Fruit fly (Drosophila melanogaster) whole organism, prepupa: Measurements from ENCODE around the gene oc.
A peak's percentile ranks its signal among the peaks of the same experiment; 100 is the strongest.

Source experiments
- CG11762 ChIP-seq: fragments of 200-800 bp; sonication (Bioruptor generic); optimal IDR thresholded peaks from 3 replicates; lab custom pipeline; 2016; ENCODE audit warnings: missing biosample characterization, missing genetic modification characterization; ENCODE audit not compliant: insufficient read depth
- CG16779 ChIP-seq: fragments of 200-800 bp; sonication (Bioruptor generic); optimal IDR thresholded peaks from 3 replicates; lab custom pipeline; 2017; ENCODE audit warnings: missing biosample characterization, mild to moderate bottlenecking, missing genetic modification characterization
- CG3032 ChIP-seq: fragments of 200-800 bp; optimal IDR thresholded peaks from 2 replicates; lab custom pipeline; 2019; ENCODE audit warnings: missing biosample characterization, mild to moderate bottlenecking, missing genetic modification characterization, moderate library complexity
- CG32006 ChIP-seq: fragments of 200-800 bp; sonication (Bioruptor generic); optimal IDR thresholded peaks from 3 replicates; lab custom pipeline; 2017; ENCODE audit warnings: missing biosample characterization, mild to moderate bottlenecking, missing genetic modification characterization
- CG34406 ChIP-seq: fragments of 200-800 bp; sonication (Bioruptor generic); optimal IDR thresholded peaks from 3 replicates; lab custom pipeline; 2016; ENCODE audit warnings: missing biosample characterization, missing genetic modification characterization
- CG4318 ChIP-seq: fragments of 200-800 bp; sonication (Bioruptor generic); optimal IDR thresholded peaks from 3 replicates; lab custom pipeline; 2017; ENCODE audit warnings: missing biosample characterization, mild to moderate bottlenecking, missing genetic modification characterization
- CG6163 ChIP-seq: fragments of 200-800 bp; sonication (Bioruptor generic); IDR thresholded peaks from 3 replicates; pipeline ENCODE4 v1.3.6; 2022; ENCODE audit warnings: missing biosample characterization, missing genetic modification characterization
- CG6792 ChIP-seq: fragments of 200-800 bp; sonication (Bioruptor generic); optimal IDR thresholded peaks from 3 replicates; lab custom pipeline; 2016; ENCODE audit warnings: missing biosample characterization, missing genetic modification characterization
- CG6808 ChIP-seq: fragments of 200-800 bp; sonication (Bioruptor generic); optimal IDR thresholded peaks from 3 replicates; lab custom pipeline; 2017; ENCODE audit warnings: missing biosample characterization, missing genetic modification characterization, mild to moderate bottlenecking, moderate library complexity, missing genetic modification reagents
- CG6854 ChIP-seq: fragments of 200-800 bp; sonication (Bioruptor generic); optimal IDR thresholded peaks from 2 replicates; lab custom pipeline; 2017; ENCODE audit warnings: missing biosample characterization, mild to moderate bottlenecking, missing genetic modification characterization
- CG7368 ChIP-seq: fragments of 200-800 bp; sonication (Bioruptor generic); optimal IDR thresholded peaks from 3 replicates; lab custom pipeline; 2016; ENCODE audit warnings: missing biosample characterization, missing genetic modification characterization
- CG8119 ChIP-seq: fragments of 200-800 bp; sonication (Bioruptor generic); IDR thresholded peaks from 3 replicates; pipeline ENCODE4 v1.3.6; 2022; ENCODE audit warnings: missing biosample characterization, missing genetic modification characterization
- CG8632 ChIP-seq: fragments of 200-800 bp; sonication (Bioruptor generic); optimal IDR thresholded peaks from 3 replicates; lab custom pipeline; 2016; ENCODE audit warnings: missing biosample characterization, missing genetic modification characterization
- CG9139 ChIP-seq: fragments of 200-800 bp; sonication (Bioruptor generic); optimal IDR thresholded peaks from 3 replicates; lab custom pipeline; 2017; ENCODE audit warnings: missing biosample characterization, mild to moderate bottlenecking, missing genetic modification characterization
- Eip75B ChIP-seq: fragments of 200-800 bp; sonication (Bioruptor generic); optimal IDR thresholded peaks from 3 replicates; lab custom pipeline; 2016; ENCODE audit warnings: missing biosample characterization, missing genetic modification characterization
- Eip78C ChIP-seq: fragments of 200-800 bp; sonication (Bioruptor generic); peaks from one replicate; lab custom pipeline; 2016; ENCODE audit warnings: missing biosample characterization, missing genetic modification characterization
- Eip93F ChIP-seq: fragments of 200-800 bp; sonication (Bioruptor generic); optimal IDR thresholded peaks from 2 replicates; lab custom pipeline; 2016; ENCODE audit warnings: missing biosample characterization, mild to moderate bottlenecking, missing genetic modification characterization
- Ets96B ChIP-seq: fragments of 200-800 bp; optimal IDR thresholded peaks from 2 replicates; lab custom pipeline; 2019; ENCODE audit warnings: missing biosample characterization, mild to moderate bottlenecking, missing genetic modification characterization, moderate library complexity
- Gug ChIP-seq: fragments of 200-800 bp; sonication (Bioruptor generic); IDR thresholded peaks from 2 replicates; pipeline ENCODE4 v1.3.6; 2022; ENCODE audit warnings: missing biosample characterization, missing genetic modification characterization
- Hr38 ChIP-seq: sonication (Bioruptor generic); optimal IDR thresholded peaks from 2 replicates; lab custom pipeline; 2016; ENCODE audit warnings: missing biosample characterization, missing genetic modification characterization
- Hr39 ChIP-seq: fragments of 200-800 bp; sonication (Bioruptor generic); optimal IDR thresholded peaks from 2 replicates; lab custom pipeline; 2016; ENCODE audit warnings: missing biosample characterization, missing genetic modification characterization
- Hr4 ChIP-seq: fragments of 200-800 bp; sonication (Bioruptor generic); optimal IDR thresholded peaks from 3 replicates; lab custom pipeline; 2016; ENCODE audit warnings: missing biosample characterization, missing genetic modification characterization
- Lpt ChIP-seq: fragments of 200-800 bp; sonication (Bioruptor generic); optimal IDR thresholded peaks from 3 replicates; lab custom pipeline; 2016; ENCODE audit warnings: missing biosample characterization, missing genetic modification characterization
- Met ChIP-seq: fragments of 200-800 bp; sonication (Bioruptor generic); optimal IDR thresholded peaks from 3 replicates; lab custom pipeline; 2016; ENCODE audit warnings: missing biosample characterization, missing genetic modification characterization
- Smox ChIP-seq: fragments of 200-800 bp; sonication (Bioruptor generic); optimal IDR thresholded peaks from 3 replicates; lab custom pipeline; 2016; ENCODE audit warnings: missing biosample characterization, missing genetic modification characterization
- Sox14 ChIP-seq: fragments of 200-800 bp; sonication (Bioruptor generic); optimal IDR thresholded peaks from 3 replicates; lab custom pipeline; 2016; ENCODE audit warnings: missing biosample characterization, missing genetic modification characterization
- Sox15 ChIP-seq: fragments of 200-800 bp; sonication (Bioruptor generic); optimal IDR thresholded peaks from 3 replicates; lab custom pipeline; 2016; ENCODE audit warnings: missing biosample characterization, missing genetic modification characterization
- achi ChIP-seq: fragments of 200-800 bp; sonication (Bioruptor generic); optimal IDR thresholded peaks from 3 replicates; lab custom pipeline; 2016; ENCODE audit warnings: missing biosample characterization, missing genetic modification characterization
- acj6 ChIP-seq: fragments of 200-800 bp; sonication (Bioruptor generic); optimal IDR thresholded peaks from 3 replicates; lab custom pipeline; 2016; ENCODE audit warnings: missing biosample characterization, missing genetic modification characterization
- cyc ChIP-seq: fragments of 200-800 bp; sonication (Bioruptor generic); optimal IDR thresholded peaks from 3 replicates; lab custom pipeline; 2016; ENCODE audit warnings: missing biosample characterization, missing genetic modification characterization
- dsx ChIP-seq: fragments of 200-800 bp; optimal IDR thresholded peaks from 3 replicates; lab custom pipeline; 2019; ENCODE audit warnings: missing biosample characterization, mild to moderate bottlenecking, missing genetic modification characterization, moderate library complexity; ENCODE audit not compliant: poor library complexity, severe bottlenecking
- eg ChIP-seq: fragments of 200-800 bp; sonication (Bioruptor generic); IDR thresholded peaks from 3 replicates; pipeline ENCODE4 v1.3.6; 2022; ENCODE audit warnings: missing biosample characterization, missing genetic modification characterization
- esn ChIP-seq: fragments of 200-800 bp; sonication (Bioruptor generic); optimal IDR thresholded peaks from 2 replicates; lab custom pipeline; 2016; ENCODE audit warnings: missing biosample characterization, mild to moderate bottlenecking, missing genetic modification characterization, moderate library complexity
- fd59A ChIP-seq: fragments of 200-800 bp; sonication (Bioruptor generic); optimal IDR thresholded peaks from 2 replicates; lab custom pipeline; 2017; ENCODE audit warnings: missing biosample characterization, mild to moderate bottlenecking, missing genetic modification characterization, missing genetic modification reagents
- fkh ChIP-seq: fragments of 200-800 bp; sonication (Bioruptor generic); optimal IDR thresholded peaks from 3 replicates; lab custom pipeline; 2017; ENCODE audit warnings: missing biosample characterization, mild to moderate bottlenecking, missing genetic modification characterization, moderate library complexity
- lz ChIP-seq: fragments of 200-800 bp; sonication (Bioruptor generic); optimal IDR thresholded peaks from 3 replicates; lab custom pipeline; 2016; ENCODE audit warnings: missing biosample characterization, missing genetic modification characterization
- pdm3 ChIP-seq: fragments of 200-800 bp; sonication (Bioruptor generic); optimal IDR thresholded peaks from 3 replicates; lab custom pipeline; 2016; ENCODE audit warnings: missing biosample characterization, missing genetic modification characterization
- salr ChIP-seq, 2 experiments: fragments of 200-800 bp; sonication (Bioruptor generic); optimal IDR thresholded peaks; 3 replicates each; lab custom pipeline; 2016 to 2018; ENCODE audit warnings: missing biosample characterization in 2 of 2, missing genetic modification characterization in 2 of 2, mild to moderate bottlenecking in 1 of 2
- spab ChIP-seq: fragments of 200-800 bp; sonication (Bioruptor generic); optimal IDR thresholded peaks from 2 replicates; lab custom pipeline; 2017; ENCODE audit warnings: missing biosample characterization, mild to moderate bottlenecking, missing genetic modification characterization, missing genetic modification reagents
- svp ChIP-seq: fragments of 200-800 bp; sonication (Bioruptor generic); peaks from one replicate; lab custom pipeline; 2016; ENCODE audit warnings: missing biosample characterization, missing genetic modification characterization

oc gene

dm6 chrX:8592437-8593158 lies 57.9 kb downstream of the oc start (continued):
- peak; percentile 2 for TF ChIP-seq Ets96B
- no peak for TF ChIP-seq Eip93F
- peak; percentile 31 for TF ChIP-seq CG7368 (GFP tag; lab: Kevin White, UChicago)
- no peak for TF ChIP-seq acj6
- peak; percentile 53 for TF ChIP-seq CG16779 (tag; lab: Kevin White, UChicago)
- peak; percentile 6 for TF ChIP-seq cyc (GFP tag; lab: Kevin White, UChicago)
- TF ChIP-seq Hr38 (GFP tag; lab: Kevin White, UChicago): no peak
- peak; percentile 22 for TF ChIP-seq Lpt (GFP tag; lab: Kevin White, UChicago)
- TF ChIP-seq CG34406: no peak
- peak; percentile 15 for TF ChIP-seq CG3032 (tag; lab: Kevin White, UChicago)
- peak; percentile 44; the same call in 1 of the 3 replicates for TF ChIP-seq eg
- peak; percentile 47 for TF ChIP-seq CG6854 (GFP tag; lab: Kevin White, UChicago)
- TF ChIP-seq CG8119 (GFP tag; lab: Robert Waterston, UW): peak; percentile 54; the same call in 2 of the 3 replicates
- no peak for TF ChIP-seq CG6792 (GFP tag; lab: Kevin White, UChicago)
- TF ChIP-seq svp (GFP tag; lab: Kevin White, UChicago): peak; percentile 74
- TF ChIP-seq esn (GFP tag; lab: Kevin White, UChicago): peak; percentile 38
- TF ChIP-seq Smox (GFP tag; lab: Kevin White, UChicago): no peak
- TF ChIP-seq CG32006: peak; percentile 49
- TF ChIP-seq Hr4: peak; percentile 38
- no peak for TF ChIP-seq CG11762
- TF ChIP-seq CG9139: peak; percentile 84

DNA sequence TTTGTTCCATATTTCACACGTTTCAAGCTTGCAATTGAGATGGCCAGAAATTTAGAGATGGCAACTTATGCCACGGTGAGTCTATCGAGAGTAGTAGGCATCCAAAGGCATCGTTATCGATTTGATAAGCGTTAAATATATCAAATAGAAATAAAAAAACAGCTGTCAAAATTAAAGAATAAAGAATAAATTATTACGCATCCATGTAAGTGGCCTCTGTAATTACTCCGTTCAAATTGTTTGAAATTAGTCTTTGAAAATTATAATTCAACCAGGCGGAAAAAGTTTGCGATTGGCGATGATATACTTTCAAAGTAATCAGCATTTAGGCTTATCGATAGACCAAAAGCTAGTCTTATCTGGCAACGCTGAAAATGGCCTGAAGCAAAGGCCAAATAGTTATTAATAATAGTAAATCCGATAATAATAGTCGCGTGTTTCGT lies 58.8 kb downstream of the oc start, which contains the start of the genes CG12659 and Crag:
CG12659 (minus strand) TSS at position 45 of the 443 bp plus-strand sequence.
Crag (plus strand) TSS at position 347 of the 443 bp plus-strand sequence.
- TF ChIP-seq CG6808 (GFP tag; lab: Kevin White, UChicago) (no peak), dsx (peak; percentile 3), Eip75B (GFP tag; lab: Kevin White, UChicago) (peak; percentile 3), CG8632 (GFP tag; lab: Kevin White, UChicago) (no peak), svp (GFP tag; lab: Kevin White, UChicago) (peak; percentile 76), achi (GFP tag; lab: Kevin White, UChicago) (peak; percentile 15), spab (no peak), Hr39 (GFP tag; lab: Kevin White, UChicago) (peak; percentile 4), Gug (GFP tag; lab: Robert Waterston, UW) (no peak), Sox15 (GFP tag; lab: Kevin White, UChicago) (no peak), Eip78C (GFP tag; lab: Kevin White, UChicago) (peak; percentile 42), salr (GFP tag; optimal IDR thresholded peaks at IDR 0.05; lab: Kevin White, UChicago) (no peak), Met (GFP tag; lab: Kevin White, UChicago) (peak; percentile 9), pdm3 (GFP tag; lab: Kevin White, UChicago) (peak; percentile 23), CG4318 (no peak), cyc (GFP tag; lab: Kevin White, UChicago) (peak; percentile 21), CG16779 (tag; lab: Kevin White, UChicago) (no peak), Hr4 (peak; percentile 18), CG32006 (no peak), fd59A (GFP tag; lab: Kevin White, UChicago) (no peak), CG3032 (tag; lab: Kevin White, UChicago) (peak; percentile 10)
- TF ChIP-seq, all 60 proteins: peak for 11

- TF ChIP-seq acj6 (no peak), Eip78C (GFP tag; lab: Kevin White, UChicago) (peak; percentile 44), fd59A (GFP tag; lab: Kevin White, UChicago) (no peak), lz (GFP tag; lab: Kevin White, UChicago) (peak; percentile 19), CG6163 (GFP tag; lab: Robert Waterston, UW) (0 out of 3 replicates have a peak, but pooled peaks have one; percentile 7), fkh (GFP tag; lab: Kevin White, UChicago) (peak; percentile 48), esn (GFP tag; lab: Kevin White, UChicago) (peak; percentile 24), achi (GFP tag; lab: Kevin White, UChicago) (peak; percentile 46), Sox14 (peak; percentile 54), CG6808 (GFP tag; lab: Kevin White, UChicago) (no peak)
Observed at dm6 chrX:8588607-8589171, 61.8 kb downstream of the oc start, which contains the start of gene CG12081. TSS of gene CG12081 (plus strand) at chrX:8588811.
